Worm (Caenorhabditis elegans): Measurements from ENCODE around the gene C14C10.5.

The C14C10.5 gene

ce11 chrV:12596795-12597194 is 3.2 kb upstream of the C14C10.5 start (continued):
- TF ChIP-seq ceh-8 (GFP tag; optimal IDR thresholded peaks at IDR 0.05) = no peak
- TF ChIP-seq C16A3.4 (tag; optimal IDR thresholded peaks at IDR 0.05) = peak; percentile 66
- peak; percentile 25 for TF ChIP-seq irx-1 (tag; optimal IDR thresholded peaks at IDR 0.05)
- peak in 2 of 3 experiments; percentile 33 to 34 for TF ChIP-seq dpl-1 (GFP tag; optimal IDR thresholded peaks at IDR 0.05)
- peak; percentile 26 to 51 (median 34) for TF ChIP-seq ceh-82 (tag; optimal IDR thresholded peaks at IDR 0.05)
- TF ChIP-seq mab-9 (GFP tag; IDR thresholded peaks at IDR 0.05) = no peak
- TF ChIP-seq nhr-237 (tag; optimal IDR thresholded peaks at IDR 0.05) = no peak
- TF ChIP-seq snu-23 (GFP tag; optimal IDR thresholded peaks at IDR 0.05) = peak; percentile 71

ce11 chrV:12599110-12599509 is 882 bp upstream of the C14C10.5 start, which contains the start of the genes C14C10.10 and ril-2:
Gene C14C10.10 (minus strand): TSS chrV:12599128.
Gene ril-2 (minus strand): TSS chrV:12599157.
- TF ChIP-seq nhr-84 (tag; optimal IDR thresholded peaks at IDR 0.05) (no peak), ces-1 (GFP tag; optimal IDR thresholded peaks at IDR 0.05) (no peak), vab-15 (tag; optimal IDR thresholded peaks at IDR 0.05) (no peak), unc-30 (tag; optimal IDR thresholded peaks at IDR 0.05) (no peak), tbx-2 (tag; optimal IDR thresholded peaks at IDR 0.05) (peak; percentile 0), isw-1 (GFP tag; IDR thresholded peaks at IDR 0.05) (no peak), fkh-10 (GFP tag; optimal IDR thresholded peaks at IDR 0.05) (no peak), lin-15B (tag; optimal IDR thresholded peaks at IDR 0.05) (no peak), nhr-76 (tag; optimal IDR thresholded peaks at IDR 0.05) (no peak), unc-86 (tag; optimal IDR thresholded peaks at IDR 0.05) (no peak), unc-130 (tag; optimal IDR thresholded peaks at IDR 0.05) (no peak), nhr-237 (tag; optimal IDR thresholded peaks at IDR 0.05) (no peak), alr-1 (tag; optimal IDR thresholded peaks at IDR 0.05; ENCODE audit: borderline replicate concordance) (no peak), nhr-12 (tag; optimal IDR thresholded peaks at IDR 0.05) (no peak), dsc-1 (tag; optimal IDR thresholded peaks at IDR 0.05) (no peak), fkh-4 (tag; optimal IDR thresholded peaks at IDR 0.05; ENCODE audit: borderline replicate concordance) (no peak), nhr-19 (GFP tag; conservative IDR thresholded peaks at IDR 0.05) (no peak), nhr-90 (tag; optimal IDR thresholded peaks at IDR 0.05; ENCODE audit: poor library complexity) (no peak), ceh-63 (GFP tag; optimal IDR thresholded peaks at IDR 0.05) (no peak), ceh-88 (GFP tag; IDR thresholded peaks at IDR 0.05) (no peak), jun-1 (tag; optimal IDR thresholded peaks at IDR 0.05) (no peak), egl-13 (tag; optimal IDR thresholded peaks at IDR 0.05) (no peak), ceh-82 (tag; optimal IDR thresholded peaks at IDR 0.05) (peak in 2 of 3 experiments; percentile 13 to 32), sptf-1 (tag; optimal IDR thresholded peaks at IDR 0.05) (no peak), lin-13 (GFP tag; optimal IDR thresholded peaks at IDR 0.05) (no peak), C34B4.2 (tag; optimal IDR thresholded peaks at IDR 0.05) (no peak), nhr-20 (tag; optimal IDR thresholded peaks at IDR 0.05) (no peak), pax-3 (tag; optimal IDR thresholded peaks at IDR 0.05) (no peak), lin-35 (GFP tag; optimal IDR thresholded peaks at IDR 0.05) (peak in 1 of 2 experiments; percentile 34), Y116A8C.19 (tag; optimal IDR thresholded peaks at IDR 0.05; ENCODE audit: borderline replicate concordance) (no peak), skn-1 (tag; optimal IDR thresholded peaks at IDR 0.05) (no peak), rnt-1 (tag; optimal IDR thresholded peaks at IDR 0.05) (peak; percentile 28), zag-1 (tag; optimal IDR thresholded peaks at IDR 0.05) (no peak), tlp-1 (tag; optimal IDR thresholded peaks at IDR 0.05) (no peak), mef-2 (tag; optimal IDR thresholded peaks at IDR 0.05) (no peak), snu-23 (GFP tag; optimal IDR thresholded peaks at IDR 0.05) (peak; percentile 43), ama-1 (optimal IDR thresholded peaks at IDR 0.05) (no peak), blmp-1 (tag; optimal IDR thresholded peaks at IDR 0.05) (no peak), aha-1 (tag; optimal IDR thresholded peaks at IDR 0.05) (no peak), fkh-8 (tag; optimal IDR thresholded peaks at IDR 0.05) (no peak), nhr-47 (tag; optimal IDR thresholded peaks at IDR 0.05) (peak; percentile 49), snpc-4 (tag; optimal IDR thresholded peaks at IDR 0.05) (peak; percentile 24), grh-1 (GFP tag; IDR thresholded peaks at IDR 0.05) (no peak), F16B12.6 (tag; optimal IDR thresholded peaks at IDR 0.05) (peak; percentile 84), nhr-71 (tag; optimal IDR thresholded peaks at IDR 0.05) (peak; percentile 47), aly-2 (tag; optimal IDR thresholded peaks at IDR 0.05) (peak; percentile 13), elt-3 (tag; optimal IDR thresholded peaks at IDR 0.05) (no peak)
